Worm (Caenorhabditis elegans): Measurements from ENCODE around the gene T28D9.11.

The T28D9.11 gene

DNA sequence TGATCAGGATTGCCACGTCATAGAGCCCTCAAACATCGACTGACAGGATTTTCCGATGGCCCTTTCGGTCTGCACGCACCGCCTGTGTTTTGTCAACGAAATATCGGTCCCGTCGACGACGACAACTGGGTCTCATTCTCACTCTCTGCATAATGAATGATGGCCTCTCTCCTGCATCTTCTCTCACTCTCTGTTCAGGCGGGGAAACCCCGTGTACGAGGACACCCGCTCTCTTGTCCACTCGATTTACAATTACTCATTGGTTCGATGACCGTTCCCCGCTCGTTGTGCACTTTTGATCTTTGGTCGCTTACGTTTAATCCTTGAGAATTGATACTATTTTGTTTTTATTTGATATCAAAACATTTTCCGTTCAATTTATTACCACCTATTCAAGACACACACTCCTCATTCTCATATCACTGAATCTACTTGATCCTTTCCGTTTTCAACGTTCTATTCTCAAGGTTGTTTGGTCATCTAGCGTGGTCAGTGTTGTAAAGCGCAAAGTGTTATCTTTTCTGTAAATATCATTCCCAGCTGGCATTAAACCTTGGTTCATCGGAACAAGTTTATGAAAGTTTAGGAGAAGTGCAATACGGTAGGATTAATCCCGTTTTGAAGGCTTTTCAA lies 30.9 kb upstream of the T28D9.11 start:
- TF ChIP-seq blmp-1 (tag; optimal IDR thresholded peaks at IDR 0.05), result peak; percentile 47
- no peak for TF ChIP-seq zag-1 (tag; optimal IDR thresholded peaks at IDR 0.05)
- TF ChIP-seq elt-3 (tag; optimal IDR thresholded peaks at IDR 0.05), result peak in 3 of 6 experiments; percentile 4 to 60 (median 11)
- TF ChIP-seq lin-14 (GFP tag; optimal IDR thresholded peaks at IDR 0.05), result peak; percentile 62
- TF ChIP-seq Y116A8C.19 (tag; optimal IDR thresholded peaks at IDR 0.05; ENCODE audit: borderline replicate concordance), result no peak
- no peak for TF ChIP-seq snu-23 (GFP tag; optimal IDR thresholded peaks at IDR 0.05)
- no peak for TF ChIP-seq egl-13 (tag; optimal IDR thresholded peaks at IDR 0.05)
- TF ChIP-seq nhr-20 (tag; optimal IDR thresholded peaks at IDR 0.05), result peak; percentile 13
- no peak for TF ChIP-seq rnt-1 (tag; optimal IDR thresholded peaks at IDR 0.05)
- TF ChIP-seq nhr-85 (tag), result peak; percentile 82
- no peak for TF ChIP-seq ztf-4 (tag; optimal IDR thresholded peaks at IDR 0.05)
- no peak for TF ChIP-seq unc-86 (tag; optimal IDR thresholded peaks at IDR 0.05)
- TF ChIP-seq efl-1 (optimal IDR thresholded peaks at IDR 0.05), result no peak
- peak in 1 of 2 experiments; percentile 64 for TF ChIP-seq efl-1 (GFP tag; optimal IDR thresholded peaks at IDR 0.05 in 1 of 2)
- no peak for TF ChIP-seq tlp-1 (tag; optimal IDR thresholded peaks at IDR 0.05)

DNA sequence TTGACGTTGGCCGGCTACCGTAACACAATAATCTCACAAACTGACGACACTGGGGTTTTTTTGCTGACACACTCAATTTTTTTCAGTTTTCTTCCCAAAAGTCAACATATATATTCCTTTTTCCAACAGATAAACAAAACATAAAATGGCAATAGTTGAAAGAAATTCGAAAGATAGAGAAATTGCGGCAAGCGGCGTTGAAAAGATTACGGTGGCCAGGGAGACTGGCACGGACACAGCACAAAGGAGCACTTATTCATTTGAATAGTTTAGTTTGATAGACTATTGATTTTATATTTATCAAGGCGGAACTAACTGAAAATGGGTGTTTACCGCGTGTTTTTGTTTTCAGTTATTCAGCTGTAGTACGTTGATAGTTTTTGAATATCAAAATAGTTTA lies 29.5 kb upstream of the T28D9.11 start, which contains the start of gene toe-2:
Gene toe-2, minus strand, starts transcription at position 70 of the 400 bp plus-strand sequence.
- no peak for TF ChIP-seq tlp-1 (tag; optimal IDR thresholded peaks at IDR 0.05)
- TF ChIP-seq ceh-88 (GFP tag; IDR thresholded peaks at IDR 0.05), result no peak
- no peak for TF ChIP-seq grh-1 (GFP tag; IDR thresholded peaks at IDR 0.05)
- TF ChIP-seq ztf-4 (tag; optimal IDR thresholded peaks at IDR 0.05), result no peak
- TF ChIP-seq C34B4.2 (tag; optimal IDR thresholded peaks at IDR 0.05), result no peak
- no peak for TF ChIP-seq nhr-84 (tag; optimal IDR thresholded peaks at IDR 0.05)
- TF ChIP-seq pag-3 (tag; optimal IDR thresholded peaks at IDR 0.05; ENCODE audit: borderline replicate concordance, insufficient read depth), result no peak
- TF ChIP-seq lin-35 (GFP tag; optimal IDR thresholded peaks at IDR 0.05), result no peak
- TF ChIP-seq mab-9 (GFP tag; IDR thresholded peaks at IDR 0.05), result no peak
- no peak for TF ChIP-seq xbp-1 (tag; optimal IDR thresholded peaks at IDR 0.05)
- TF ChIP-seq nhr-85 (tag), result no peak
- TF ChIP-seq nhr-76 (tag; optimal IDR thresholded peaks at IDR 0.05), result no peak
- TF ChIP-seq fos-1 (tag; optimal IDR thresholded peaks at IDR 0.05), result no peak
- no peak for TF ChIP-seq fkh-10 (GFP tag; optimal IDR thresholded peaks at IDR 0.05)
- TF ChIP-seq ets-5 (GFP tag; IDR thresholded peaks at IDR 0.05), result no peak

DNA sequence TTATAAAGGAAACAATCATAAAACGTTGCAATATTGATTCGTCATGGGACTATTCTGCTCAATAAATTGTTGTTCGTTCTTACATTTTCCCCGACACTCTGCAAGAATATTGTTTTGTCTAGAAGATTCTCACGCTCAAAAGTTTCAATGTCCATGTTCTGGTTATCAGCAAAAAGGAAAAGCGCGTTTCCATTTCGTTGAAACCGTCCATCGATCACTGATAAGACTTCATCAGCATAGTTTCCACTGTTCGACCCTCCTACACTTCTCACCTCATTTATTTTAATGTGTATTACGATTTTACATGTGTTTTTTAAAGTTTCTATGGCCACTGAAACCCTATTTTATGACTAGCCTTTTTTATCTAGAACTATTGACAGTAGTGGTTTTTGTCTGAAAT lies 28.3 kb upstream of the T28D9.11 start:
- TF ChIP-seq nhr-20 (tag; optimal IDR thresholded peaks at IDR 0.05) (no peak), jun-1 (tag; optimal IDR thresholded peaks at IDR 0.05) (no peak), blmp-1 (tag; optimal IDR thresholded peaks at IDR 0.05) (peak; percentile 40), lin-39 (tag; optimal IDR thresholded peaks at IDR 0.05) (no peak), elt-2 (tag; optimal IDR thresholded peaks at IDR 0.05) (peak; percentile 57), pqm-1 (tag; optimal IDR thresholded peaks at IDR 0.05) (peak; percentile 45), efl-1 (optimal IDR thresholded peaks at IDR 0.05) (no peak), efl-1 (GFP tag; optimal IDR thresholded peaks at IDR 0.05 in 1 of 2) (peak in 1 of 2 experiments; percentile 87)

DNA sequence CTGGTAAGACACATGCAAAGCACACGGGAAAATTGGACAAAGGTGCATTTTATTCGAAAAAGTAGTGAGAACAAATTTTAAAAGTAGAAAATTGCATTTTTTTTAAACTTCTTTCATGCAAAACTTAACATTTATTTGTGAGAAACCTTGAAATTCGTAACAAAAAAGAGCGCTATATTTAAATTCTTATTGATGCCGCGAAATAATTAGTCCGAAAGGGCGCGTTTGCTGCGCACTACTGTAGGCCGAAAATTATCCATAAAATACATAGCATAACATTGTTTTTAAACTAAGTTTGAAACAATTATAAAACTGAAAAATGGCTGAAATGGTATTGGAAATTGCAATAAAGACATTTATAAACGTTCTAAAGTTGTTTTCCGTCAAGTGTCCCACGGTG lies 27.9 kb upstream of the T28D9.11 start:
- TF ChIP-seq mdl-1 (tag; optimal IDR thresholded peaks at IDR 0.05) (no peak), zip-4 (GFP tag; optimal IDR thresholded peaks at IDR 0.05) (no peak), mep-1 (tag; optimal IDR thresholded peaks at IDR 0.05) (peak; percentile 39), lin-14 (GFP tag; optimal IDR thresholded peaks at IDR 0.05) (no peak), lsy-2 (tag; optimal IDR thresholded peaks at IDR 0.05) (peak in 1 of 2 experiments; percentile 75), dsc-1 (tag; optimal IDR thresholded peaks at IDR 0.05) (no peak), nhr-28 (tag; optimal IDR thresholded peaks at IDR 0.05) (no peak), efl-3 (GFP tag; optimal IDR thresholded peaks at IDR 0.05) (no peak), alr-1 (tag; optimal IDR thresholded peaks at IDR 0.05; ENCODE audit: borderline replicate concordance) (no peak), sptf-1 (tag; optimal IDR thresholded peaks at IDR 0.05) (no peak), egl-13 (tag; optimal IDR thresholded peaks at IDR 0.05) (no peak), C04F5.9 (tag; optimal IDR thresholded peaks at IDR 0.05) (no peak), nhr-19 (GFP tag; conservative IDR thresholded peaks at IDR 0.05) (no peak), hpl-2 (GFP tag; optimal IDR thresholded peaks at IDR 0.05) (no peak), snu-23 (GFP tag; optimal IDR thresholded peaks at IDR 0.05) (no peak), aha-1 (tag; optimal IDR thresholded peaks at IDR 0.05) (no peak), ets-5 (GFP tag; IDR thresholded peaks at IDR 0.05) (no peak), blmp-1 (tag; optimal IDR thresholded peaks at IDR 0.05) (peak; percentile 1), grh-1 (GFP tag; IDR thresholded peaks at IDR 0.05) (no peak), efl-1 (optimal IDR thresholded peaks at IDR 0.05) (peak; percentile 31), efl-1 (GFP tag; optimal IDR thresholded peaks at IDR 0.05 in 1 of 2) (peak; percentile 45 to 94), unc-86 (tag; optimal IDR thresholded peaks at IDR 0.05) (no peak), nhr-11 (tag; optimal IDR thresholded peaks at IDR 0.05) (no peak), mab-9 (GFP tag; IDR thresholded peaks at IDR 0.05) (no peak), unc-62 (GFP tag; optimal IDR thresholded peaks at IDR 0.05) (no peak), fkh-10 (GFP tag; optimal IDR thresholded peaks at IDR 0.05) (no peak)

All from whole organism, L1 larva.